Fruit fly (Drosophila melanogaster) whole organism, adult: ENCODE data around the gene CG17752.

Experiments
- CG1620 ChIP-seq: fragments of 200-800 bp; sonication (Bioruptor generic); optimal IDR thresholded peaks from 2 replicates; lab custom pipeline; 2016; ENCODE audit warnings: missing biosample characterization, missing genetic modification characterization
- ovo ChIP-seq: fragments of 200-800 bp; sonication (Bioruptor generic); optimal IDR thresholded peaks from 2 replicates; lab custom pipeline; 2016; ENCODE audit warnings: missing biosample characterization, missing genetic modification characterization
- pad ChIP-seq: fragments of 200-800 bp; sonication (Bioruptor generic); optimal IDR thresholded peaks from 3 replicates; lab custom pipeline; 2017; ENCODE audit warnings: missing biosample characterization, missing genetic modification characterization, mild to moderate bottlenecking, moderate library complexity, missing genetic modification reagents
- toe ChIP-seq: fragments of 200-800 bp; sonication (Bioruptor generic); optimal IDR thresholded peaks from 2 replicates; lab custom pipeline; 2016; ENCODE audit warnings: missing biosample characterization, missing genetic modification characterization

DNA sequence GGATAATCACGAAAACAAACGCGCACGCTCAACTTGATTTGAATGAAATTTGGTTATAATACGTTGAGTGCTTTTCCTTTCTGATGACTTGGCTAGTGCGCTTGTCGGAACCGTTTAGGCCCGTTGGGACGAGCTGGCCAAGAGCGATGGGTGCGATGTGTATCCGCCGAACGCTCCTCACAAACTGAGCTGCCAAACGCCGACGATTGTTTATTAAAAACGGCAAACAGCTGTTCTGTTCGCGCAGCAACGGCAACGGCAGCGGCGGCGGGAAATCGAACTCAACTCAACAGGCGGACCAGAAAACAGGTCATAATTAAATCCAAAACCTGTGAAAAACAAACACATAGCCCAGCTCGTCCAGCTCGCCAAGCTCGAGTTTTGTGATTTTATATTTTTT is 10.9 kb downstream of the CG17752 start:
- TF ChIP-seq ovo (GFP tag; lab: Kevin White, UChicago) (no peak), toe (GFP tag; lab: Kevin White, UChicago) (no peak), CG1620 (GFP tag; lab: Kevin White, UChicago) (no peak), pad (GFP tag; lab: Kevin White, UChicago) (no peak)
